Worm (Caenorhabditis elegans) whole organism, L2 larva: ENCODE results near the gene EGAP9.4.

Experiments
- C34F6.9 ChIP-seq: fragments of 150-350 bp; optimal IDR thresholded peaks from 2 replicates; lab custom pipeline; 2014; ENCODE audit warnings: missing biosample characterization, missing genetic modification characterization
- F13H6.1 ChIP-seq: sonication (generic microtip); optimal IDR thresholded peaks from 2 replicates; lab custom pipeline; 2016; ENCODE audit warnings: missing genetic modification characterization, missing compliant biosample characterization
- R02D3.7 ChIP-seq: fragments of 150-350 bp; optimal IDR thresholded peaks from 2 replicates; lab custom pipeline; 2014; ENCODE audit warnings: missing biosample characterization, missing genetic modification characterization
- Y55F3AM.14 ChIP-seq: fragments of 200-800 bp; sonication (Bioruptor generic); optimal IDR thresholded peaks from 2 replicates; lab custom pipeline; 2018; ENCODE audit warnings: mild to moderate bottlenecking, missing genetic modification characterization, missing compliant biosample characterization
- alr-1 ChIP-seq: fragments of 150-350 bp; optimal IDR thresholded peaks from 2 replicates; lab custom pipeline; 2014; ENCODE audit warnings: missing biosample characterization, missing genetic modification characterization
- aly-2 ChIP-seq: fragments of 150-350 bp; optimal IDR thresholded peaks from 2 replicates; lab custom pipeline; 2014; ENCODE audit warnings: missing biosample characterization, missing genetic modification characterization
- ama-1 ChIP-seq: fragments of 150-350 bp; optimal IDR thresholded peaks from 2 replicates; lab custom pipeline; 2018; ENCODE audit warnings: inconsistent platforms
- ceh-16 ChIP-seq: fragments of 150-350 bp; optimal IDR thresholded peaks from 2 replicates; lab custom pipeline; 2014; ENCODE audit warnings: missing biosample characterization, missing genetic modification characterization
- crh-2 ChIP-seq: sonication (generic microtip); optimal IDR thresholded peaks from 2 replicates; lab custom pipeline; 2017; ENCODE audit warnings: missing biosample characterization, missing genetic modification characterization
- dmd-4 ChIP-seq: sonication (generic microtip); optimal IDR thresholded peaks from 2 replicates; lab custom pipeline; 2017; ENCODE audit warnings: missing biosample characterization, missing genetic modification characterization
- egl-27 ChIP-seq: sonication (generic microtip); optimal IDR thresholded peaks from 3 replicates; lab custom pipeline; 2017; ENCODE audit warnings: missing biosample characterization, missing genetic modification reagents, missing genetic modification characterization
- elt-1 ChIP-seq: fragments of 150-350 bp; optimal IDR thresholded peaks from 2 replicates; lab custom pipeline; 2014; ENCODE audit warnings: missing biosample characterization, missing genetic modification characterization
- elt-3 ChIP-seq: sonication (generic microtip); optimal IDR thresholded peaks from 2 replicates; lab custom pipeline; 2017; ENCODE audit warnings: missing biosample characterization, missing genetic modification characterization
- fos-1 ChIP-seq: fragments of 150-350 bp; optimal IDR thresholded peaks from 2 replicates; lab custom pipeline; 2014; ENCODE audit warnings: missing biosample characterization, missing genetic modification characterization
- gmeb-1 ChIP-seq: fragments of 150-350 bp; optimal IDR thresholded peaks from 2 replicates; lab custom pipeline; 2014; ENCODE audit warnings: missing biosample characterization, missing genetic modification characterization
- lin-11 ChIP-seq: fragments of 150-350 bp; sonication (generic microtip); optimal IDR thresholded peaks from 2 replicates; lab custom pipeline; 2014; ENCODE audit warnings: missing biosample characterization, missing genetic modification characterization, inconsistent platforms, mixed read lengths
- lsy-2 ChIP-seq, 2 experiments: fragments of 150-350 bp in 1 of 2; sonication (generic microtip) in 1 of 2; optimal IDR thresholded peaks; 2 replicates each; lab custom pipeline; 2014 to 2017; ENCODE audit warnings: missing biosample characterization in 2 of 2, missing genetic modification characterization in 2 of 2
- mab-5 ChIP-seq: fragments of 150-350 bp; optimal IDR thresholded peaks from 2 replicates; lab custom pipeline; 2014; ENCODE audit warnings: missing biosample characterization, missing genetic modification characterization
- mbf-1 ChIP-seq: sonication (generic microtip); optimal IDR thresholded peaks from 2 replicates; lab custom pipeline; 2017; ENCODE audit warnings: missing biosample characterization, missing genetic modification characterization
- mdl-1 ChIP-seq, 2 experiments: fragments of 150-350 bp in 1 of 2; sonication (generic microtip) in 1 of 2; optimal IDR thresholded peaks; 2 replicates each; lab custom pipeline; 2017; ENCODE audit warnings: missing biosample characterization in 2 of 2, missing genetic modification characterization in 2 of 2
- nhr-10 ChIP-seq: sonication (generic microtip); optimal IDR thresholded peaks from 2 replicates; lab custom pipeline; 2017; ENCODE audit warnings: missing biosample characterization, missing genetic modification characterization
- nhr-11 ChIP-seq: fragments of 150-350 bp; optimal IDR thresholded peaks from 2 replicates; lab custom pipeline; 2014; ENCODE audit warnings: missing biosample characterization, missing genetic modification characterization
- nhr-12 ChIP-seq: fragments of 150-350 bp; optimal IDR thresholded peaks from 2 replicates; lab custom pipeline; 2014; ENCODE audit warnings: missing biosample characterization, missing genetic modification characterization
- nhr-129 ChIP-seq: fragments of 150-350 bp; optimal IDR thresholded peaks from 2 replicates; lab custom pipeline; 2014; ENCODE audit warnings: missing biosample characterization, missing genetic modification characterization
- nhr-21 ChIP-seq: fragments of 150-350 bp; optimal IDR thresholded peaks from 2 replicates; lab custom pipeline; 2014; ENCODE audit warnings: missing biosample characterization, missing genetic modification characterization
- nhr-237 ChIP-seq: fragments of 150-350 bp; optimal IDR thresholded peaks from 2 replicates; lab custom pipeline; 2014; ENCODE audit warnings: missing biosample characterization, missing genetic modification characterization
- nhr-25 ChIP-seq: fragments of 150-350 bp; sonication (generic microtip); optimal IDR thresholded peaks from 3 replicates; lab custom pipeline; 2014; ENCODE audit warnings: missing biosample characterization, missing genetic modification characterization
- nhr-6 ChIP-seq: fragments of 150-350 bp; optimal IDR thresholded peaks from 2 replicates; lab custom pipeline; 2014; ENCODE audit warnings: missing biosample characterization, missing genetic modification characterization
- nhr-77 ChIP-seq: fragments of 150-350 bp; optimal IDR thresholded peaks from 2 replicates; lab custom pipeline; 2014; ENCODE audit warnings: missing biosample characterization, missing genetic modification characterization
- peb-1 ChIP-seq: fragments of 150-350 bp; optimal IDR thresholded peaks from 2 replicates; lab custom pipeline; 2014; ENCODE audit warnings: missing biosample characterization, missing genetic modification characterization
- sem-4 ChIP-seq: fragments of 150-350 bp; optimal IDR thresholded peaks from 2 replicates; lab custom pipeline; 2014; ENCODE audit warnings: missing biosample characterization, missing genetic modification reagents, missing genetic modification characterization
- skn-1 ChIP-seq: sonication (generic microtip); optimal IDR thresholded peaks from 2 replicates; lab custom pipeline; 2017; ENCODE audit warnings: missing biosample characterization, missing genetic modification characterization
- sma-3 ChIP-seq: sonication (generic microtip); optimal IDR thresholded peaks from 2 replicates; lab custom pipeline; 2016; ENCODE audit warnings: missing genetic modification reagents, missing genetic modification characterization, missing compliant biosample characterization
- sma-9 ChIP-seq, 2 experiments: fragments of 150-350 bp in 1 of 2; sonication (generic microtip) in 1 of 2; optimal IDR thresholded peaks; 2 replicates each; lab custom pipeline; 2014 to 2016; ENCODE audit warnings: missing genetic modification characterization in 2 of 2, mild to moderate bottlenecking in 1 of 2, missing biosample characterization in 1 of 2, missing compliant biosample characterization in 1 of 2, missing genetic modification reagents in 1 of 2, moderate library complexity in 1 of 2
- unc-55 ChIP-seq: fragments of 150-350 bp; sonication (generic microtip); optimal IDR thresholded peaks from 3 replicates; lab custom pipeline; 2014; ENCODE audit warnings: missing biosample characterization, missing genetic modification reagents, missing genetic modification characterization
- unc-62 ChIP-seq: fragments of 150-350 bp; optimal IDR thresholded peaks from 2 replicates; lab custom pipeline; 2014; ENCODE audit warnings: missing biosample characterization, missing genetic modification reagents, missing genetic modification characterization
- ztf-1 ChIP-seq: fragments of 200-800 bp; sonication (Bioruptor generic); conservative IDR thresholded peaks from 2 replicates; pipeline ENCODE4 v1.3.6; 2022; ENCODE audit warnings: missing genetic modification characterization, missing compliant biosample characterization
- ztf-11 ChIP-seq: sonication (generic microtip); optimal IDR thresholded peaks from 2 replicates; lab custom pipeline; 2017; ENCODE audit warnings: missing biosample characterization, missing genetic modification characterization
- ztf-4 ChIP-seq: fragments of 150-350 bp; optimal IDR thresholded peaks from 2 replicates; lab custom pipeline; 2014; ENCODE audit warnings: missing biosample characterization, missing genetic modification characterization

Gene EGAP9.4

DNA sequence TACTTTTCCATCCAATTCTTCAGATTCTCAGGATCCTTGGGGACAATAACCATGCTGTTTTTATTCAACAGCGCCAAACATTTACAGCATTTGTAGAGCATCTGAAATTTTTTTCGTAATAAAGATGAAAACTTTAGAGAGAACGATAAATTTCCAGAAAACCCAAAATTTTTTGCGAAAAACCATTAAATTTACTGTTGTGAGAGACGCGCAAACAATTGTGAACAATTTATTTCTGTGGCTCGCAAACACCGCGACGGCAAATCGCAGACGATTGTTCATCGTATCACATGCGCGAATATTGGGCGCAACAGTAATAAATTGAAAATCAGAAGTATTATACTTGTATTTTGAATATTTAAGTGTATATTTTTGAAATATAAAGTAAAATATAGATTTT, 34.4 kb downstream of the EGAP9.4 start, which contains the start of gene gon-14:
Gene gon-14, minus strand, starts transcription at position 101 of the 400 bp plus-strand sequence.
- TF ChIP-seq skn-1 (tag; lab: Kevin White, UChicago), result no peak
- no peak for TF ChIP-seq F13H6.1 (tag; lab: Kevin White, UChicago)
- no peak for TF ChIP-seq gmeb-1 (tag; lab: Kevin White, UChicago)
- no peak for TF ChIP-seq sma-9 (GFP tag; optimal IDR thresholded peaks at IDR 0.05; lab: Kevin White, UChicago)
- TF ChIP-seq sma-9 (tag; optimal IDR thresholded peaks at IDR 0.05; lab: Kevin White, UChicago), result no peak
- TF ChIP-seq elt-1, result no peak
- TF ChIP-seq crh-2 (tag; lab: Kevin White, UChicago), result no peak
- no peak for TF ChIP-seq ztf-4
- no peak for TF ChIP-seq nhr-77 (tag; lab: Kevin White, UChicago)
- TF ChIP-seq fos-1 (tag; lab: Kevin White, UChicago), result no peak
- TF ChIP-seq nhr-237 (tag; lab: Kevin White, UChicago), result no peak
- TF ChIP-seq ztf-11, result no peak
- no peak for TF ChIP-seq nhr-25 (tag; lab: Kevin White, UChicago)
- no peak for TF ChIP-seq elt-3 (tag; lab: Kevin White, UChicago)
- TF ChIP-seq, all 48 proteins: peak for 0

DNA sequence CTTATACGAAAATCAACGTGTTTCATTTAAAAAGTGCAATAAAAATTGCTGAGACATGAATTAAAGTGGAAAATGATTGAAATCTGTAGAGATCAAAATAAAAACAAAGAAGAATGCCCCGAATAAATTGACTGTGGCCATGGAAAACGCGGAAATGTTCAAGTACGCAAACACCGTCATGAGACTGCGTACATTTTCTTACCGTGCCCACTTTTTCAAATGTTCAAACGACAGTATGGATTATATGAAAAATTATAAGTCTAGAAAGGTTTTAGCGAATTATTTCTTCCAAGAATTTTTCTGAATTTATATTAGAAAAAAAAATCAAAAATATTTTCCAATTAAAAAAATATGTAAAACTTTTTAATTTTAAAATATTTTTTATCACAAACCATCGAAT, 34.8 kb downstream of the EGAP9.4 start:
- TF ChIP-seq nhr-12 (tag; lab: Kevin White, UChicago), result no peak
- peak; percentile 7 for TF ChIP-seq C34F6.9 (tag; lab: Kevin White, UChicago)
- no peak for TF ChIP-seq nhr-77 (tag; lab: Kevin White, UChicago)
- TF ChIP-seq egl-27, result no peak
- TF ChIP-seq skn-1 (tag; lab: Kevin White, UChicago), result no peak
- TF ChIP-seq lsy-2 (tag; optimal IDR thresholded peaks at IDR 0.05; lab: Kevin White, UChicago), result peak in 1 of 2 experiments; percentile 89
- TF ChIP-seq fos-1 (tag; lab: Kevin White, UChicago), result no peak
- no peak for TF ChIP-seq ztf-4
- TF ChIP-seq dmd-4 (tag; lab: Kevin White, UChicago), result no peak
- TF ChIP-seq crh-2 (tag; lab: Kevin White, UChicago), result no peak
- TF ChIP-seq nhr-10 (tag; lab: Kevin White, UChicago), result no peak
- TF ChIP-seq nhr-129 (tag; lab: Kevin White, UChicago), result peak; percentile 12
- TF ChIP-seq elt-1, result no peak
- no peak for TF ChIP-seq lin-11
- no peak for TF ChIP-seq nhr-11 (tag; lab: Kevin White, UChicago)
- no peak for TF ChIP-seq mbf-1 (tag; lab: Kevin White, UChicago)
- no peak for TF ChIP-seq Y55F3AM.14 (GFP tag; lab: Kevin White, UChicago)
- TF ChIP-seq R02D3.7 (tag; lab: Kevin White, UChicago), result no peak
- TF ChIP-seq alr-1 (tag; lab: Kevin White, UChicago), result no peak

DNA sequence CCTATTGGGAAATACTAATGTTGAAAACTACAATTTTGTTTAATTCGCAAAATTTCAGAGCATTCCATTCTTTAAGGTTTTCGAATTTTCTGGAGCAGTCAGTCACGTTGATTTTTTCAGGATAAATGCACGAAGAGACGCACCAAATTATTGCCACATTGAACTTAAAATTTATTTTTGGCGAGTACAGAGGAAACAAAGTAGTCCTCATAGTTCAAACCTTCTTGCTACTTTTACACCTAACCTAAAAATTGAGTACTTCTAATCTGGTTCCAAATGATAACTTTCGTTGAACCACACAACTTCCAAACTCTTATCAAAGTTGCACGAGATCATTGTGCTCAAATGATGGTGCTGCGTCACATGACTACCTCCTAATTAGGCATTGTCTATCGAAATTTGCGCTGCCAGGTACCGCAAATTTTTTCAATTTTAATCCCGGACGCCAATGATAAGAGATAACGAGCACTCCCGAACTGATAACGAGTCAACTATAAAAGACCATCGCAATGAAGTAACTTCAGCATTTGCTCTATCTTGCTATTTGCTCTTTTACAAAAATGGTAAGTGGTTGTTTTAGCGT, 37.6 kb downstream of the EGAP9.4 start, which contains the start of gene cpr-4:
Gene cpr-4, plus strand, starts transcription at position 523 of the 583 bp plus-strand sequence.
- TF ChIP-seq gmeb-1 (tag; lab: Kevin White, UChicago), result peak; percentile 50
- TF ChIP-seq mab-5 (tag; lab: Kevin White, UChicago), result no peak
- no peak for TF ChIP-seq peb-1
- no peak for TF ChIP-seq unc-55 (GFP tag; lab: Kevin White, UChicago)
- peak; percentile 47 for TF ChIP-seq sma-3 (GFP tag; lab: Kevin White, UChicago)
- no peak for TF ChIP-seq sem-4 (tag; lab: Kevin White, UChicago)
- peak in 1 of 2 experiments; percentile 29 for TF ChIP-seq lsy-2 (tag; optimal IDR thresholded peaks at IDR 0.05; lab: Kevin White, UChicago)
- peak; percentile 76 for TF ChIP-seq crh-2 (tag; lab: Kevin White, UChicago)
- peak; percentile 81 for TF ChIP-seq sma-9 (GFP tag; optimal IDR thresholded peaks at IDR 0.05; lab: Kevin White, UChicago)
- no peak for TF ChIP-seq sma-9 (tag; optimal IDR thresholded peaks at IDR 0.05; lab: Kevin White, UChicago)
- peak; percentile 89 for TF ChIP-seq fos-1 (tag; lab: Kevin White, UChicago)
- TF ChIP-seq nhr-129 (tag; lab: Kevin White, UChicago), result peak; percentile 19
- no peak for TF ChIP-seq nhr-21 (tag; lab: Kevin White, UChicago)
- TF ChIP-seq mdl-1 (tag; optimal IDR thresholded peaks at IDR 0.05; lab: Kevin White, UChicago), result peak in 1 of 2 experiments; percentile 8
- peak; percentile 50 for TF ChIP-seq F13H6.1 (tag; lab: Kevin White, UChicago)
- no peak for TF ChIP-seq ztf-1
- TF ChIP-seq ama-1 (lab: Kevin White, UChicago), result peak; percentile 20

DNA sequence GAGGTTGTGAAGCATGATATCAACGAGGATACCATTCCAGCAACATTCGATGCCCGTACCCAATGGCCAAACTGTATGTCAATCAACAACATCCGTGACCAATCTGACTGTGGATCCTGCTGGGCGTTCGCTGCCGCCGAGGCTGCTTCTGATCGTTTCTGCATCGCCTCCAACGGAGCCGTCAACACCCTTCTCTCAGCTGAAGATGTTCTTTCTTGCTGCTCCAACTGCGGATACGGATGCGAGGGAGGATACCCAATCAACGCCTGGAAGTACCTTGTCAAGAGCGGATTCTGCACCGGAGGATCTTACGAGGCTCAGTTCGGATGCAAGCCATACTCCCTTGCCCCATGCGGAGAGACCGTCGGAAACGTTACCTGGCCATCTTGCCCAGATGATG, 38.3 kb downstream of the EGAP9.4 start:
- no peak for TF ChIP-seq nhr-21 (tag; lab: Kevin White, UChicago)
- TF ChIP-seq nhr-77 (tag; lab: Kevin White, UChicago), result no peak
- TF ChIP-seq ceh-16 (tag; lab: Kevin White, UChicago), result no peak
- TF ChIP-seq unc-62, result no peak
- TF ChIP-seq dmd-4 (tag; lab: Kevin White, UChicago), result no peak
- no peak for TF ChIP-seq lsy-2 (tag; optimal IDR thresholded peaks at IDR 0.05; lab: Kevin White, UChicago)
- no peak for TF ChIP-seq aly-2 (tag; lab: Kevin White, UChicago)
- no peak for TF ChIP-seq lin-11
- TF ChIP-seq ztf-11, result no peak
- no peak for TF ChIP-seq mdl-1 (tag; optimal IDR thresholded peaks at IDR 0.05; lab: Kevin White, UChicago)
- TF ChIP-seq nhr-25 (tag; lab: Kevin White, UChicago), result no peak
- TF ChIP-seq nhr-6 (tag; lab: Kevin White, UChicago), result no peak
- TF ChIP-seq gmeb-1 (tag; lab: Kevin White, UChicago), result no peak
- TF ChIP-seq sma-3 (GFP tag; lab: Kevin White, UChicago), result no peak
- no peak for TF ChIP-seq nhr-129 (tag; lab: Kevin White, UChicago)
- TF ChIP-seq mab-5 (tag; lab: Kevin White, UChicago), result no peak
